Worm (Caenorhabditis elegans): Measurements from ENCODE around the gene BE0003N10.6.

The BE0003N10.6 gene

DNA sequence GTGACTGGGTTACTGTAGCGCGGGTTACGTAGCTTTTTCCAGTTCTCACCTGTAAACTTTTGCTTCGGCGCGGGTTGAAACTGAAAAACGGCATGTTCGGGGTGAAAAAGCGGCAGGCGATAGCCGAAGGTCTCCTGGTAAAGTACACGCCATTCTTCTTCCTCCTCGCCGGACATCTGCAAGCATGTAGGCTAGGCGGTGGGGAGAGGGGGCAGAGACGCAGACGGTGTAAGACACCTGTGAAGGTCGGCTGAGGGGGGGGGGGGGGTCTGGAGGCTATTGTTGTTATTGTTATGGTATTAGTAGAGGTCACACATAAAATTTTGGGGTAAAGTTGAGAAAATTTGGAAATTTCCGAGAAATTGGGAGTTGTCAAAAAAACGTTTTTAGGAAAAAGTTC lies 6.8 kb downstream of the BE0003N10.6 start, which contains the start of gene fbxo-11.2:
TSS of gene fbxo-11.2 (minus strand) at position 176 of the 400 bp plus-strand sequence.
- peak; percentile 88 for TF ChIP-seq zfh-2 (GFP tag; conservative IDR thresholded peaks at IDR 0.05)
- no peak for TF ChIP-seq ztf-26 (tag; optimal IDR thresholded peaks at IDR 0.05)
- no peak for TF ChIP-seq ztf-25 (GFP tag; IDR thresholded peaks at IDR 0.05)
- no peak for TF ChIP-seq lag-1 (GFP tag; IDR thresholded peaks at IDR 0.05)
- no peak for TF ChIP-seq mxl-1 (tag; optimal IDR thresholded peaks at IDR 0.05)
- no peak for TF ChIP-seq egl-18 (GFP tag; IDR thresholded peaks at IDR 0.05)
- TF ChIP-seq mcd-1 (GFP tag; IDR thresholded peaks at IDR 0.05) = 0 out of 2 replicates have a peak, but pooled peaks have one; percentile 21
- TF ChIP-seq hsf-1 (GFP tag; IDR thresholded peaks at IDR 0.05) = no peak
- peak; percentile 80; the same call in 1 of the 2 replicates for TF ChIP-seq egrh-3 (GFP tag; IDR thresholded peaks at IDR 0.05)
- TF ChIP-seq snpc-4 (GFP tag; optimal IDR thresholded peaks at IDR 0.05) = no peak
- TF ChIP-seq snpc-4 (tag; optimal IDR thresholded peaks at IDR 0.05) = no peak
- no peak for TF ChIP-seq T26A5.8 (tag; optimal IDR thresholded peaks at IDR 0.05)
- no peak for TF ChIP-seq cebp-1 (GFP tag; IDR thresholded peaks at IDR 0.05)
- peak; percentile 9 for TF ChIP-seq cebp-1 (tag; optimal IDR thresholded peaks at IDR 0.05)
- TF ChIP-seq dox-1 (GFP tag; IDR thresholded peaks at IDR 0.05) = no peak
- no peak for TF ChIP-seq ama-1 (optimal IDR thresholded peaks at IDR 0.05)
- no peak for TF ChIP-seq ama-1 (GFP tag; optimal IDR thresholded peaks at IDR 0.05)
- peak; percentile 34; the same call in 1 of the 2 replicates for TF ChIP-seq hmg-1.2 (GFP tag; IDR thresholded peaks at IDR 0.05)
- TF ChIP-seq hmg-20 (GFP tag; IDR thresholded peaks at IDR 0.05) = no peak
- no peak for TF ChIP-seq ztf-18 (tag; optimal IDR thresholded peaks at IDR 0.05)
- no peak for TF ChIP-seq akir-1 (GFP tag; optimal IDR thresholded peaks at IDR 0.05)
- no peak for TF ChIP-seq Y79H2A.3 (GFP tag; conservative IDR thresholded peaks at IDR 0.05)
- TF ChIP-seq dpff-1 (tag; optimal IDR thresholded peaks at IDR 0.05) = no peak

DNA sequence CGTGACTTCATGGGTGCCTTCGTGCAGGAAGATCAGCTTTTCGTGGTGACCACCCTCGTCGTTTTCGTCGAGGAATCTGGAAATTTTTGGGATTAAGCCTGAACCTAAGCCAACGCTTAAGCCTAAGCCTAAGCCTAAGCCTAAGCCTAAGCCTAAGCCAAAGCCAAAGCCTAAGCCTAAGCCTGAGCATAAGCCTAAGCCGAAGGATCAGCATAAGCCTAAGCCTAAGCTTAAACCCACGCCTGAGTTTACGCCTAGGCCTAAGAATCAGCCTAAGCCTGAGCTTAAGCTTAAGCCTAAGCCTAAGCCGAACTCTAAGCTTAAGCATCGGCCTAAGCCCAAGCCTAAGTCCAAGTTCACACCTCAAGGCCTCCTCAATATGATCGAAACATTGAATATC lies 7.6 kb downstream of the BE0003N10.6 start:
- TF ChIP-seq zfh-2 (GFP tag; conservative IDR thresholded peaks at IDR 0.05) (0 out of 2 replicates have a peak, but pooled peaks have one; percentile 21), K12H6.12 (tag; optimal IDR thresholded peaks at IDR 0.05) (no peak)

DNA sequence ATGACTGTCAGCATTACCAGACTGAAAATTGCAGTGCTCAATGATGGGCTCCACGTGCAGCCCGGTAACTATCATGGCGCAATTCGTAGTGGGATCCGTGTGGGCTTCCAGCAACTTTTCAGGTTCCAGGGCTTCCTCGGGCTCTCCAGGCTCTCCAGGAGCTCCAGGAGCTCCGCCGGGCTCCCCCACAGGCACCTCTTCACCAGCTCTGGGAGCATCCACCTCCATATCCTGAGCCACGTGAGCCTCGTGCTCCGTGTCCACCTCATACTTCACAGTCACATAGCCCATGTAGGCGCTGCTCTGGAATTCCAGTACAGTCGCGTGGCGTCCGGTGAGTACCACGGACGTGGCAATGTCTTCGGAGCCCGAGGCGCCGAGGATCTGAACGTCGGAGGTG lies 8.0 kb downstream of the BE0003N10.6 start:
- TF ChIP-seq zfh-2 (GFP tag; conservative IDR thresholded peaks at IDR 0.05) (peak; percentile 85), ZK185.1 (tag; optimal IDR thresholded peaks at IDR 0.05; ENCODE audit: poor library complexity, severe bottlenecking) (no peak), egrh-3 (GFP tag; IDR thresholded peaks at IDR 0.05) (peak; percentile 85), tbp1 (GFP tag; optimal IDR thresholded peaks at IDR 0.05) (no peak), ztf-18 (tag; optimal IDR thresholded peaks at IDR 0.05) (no peak)

DNA sequence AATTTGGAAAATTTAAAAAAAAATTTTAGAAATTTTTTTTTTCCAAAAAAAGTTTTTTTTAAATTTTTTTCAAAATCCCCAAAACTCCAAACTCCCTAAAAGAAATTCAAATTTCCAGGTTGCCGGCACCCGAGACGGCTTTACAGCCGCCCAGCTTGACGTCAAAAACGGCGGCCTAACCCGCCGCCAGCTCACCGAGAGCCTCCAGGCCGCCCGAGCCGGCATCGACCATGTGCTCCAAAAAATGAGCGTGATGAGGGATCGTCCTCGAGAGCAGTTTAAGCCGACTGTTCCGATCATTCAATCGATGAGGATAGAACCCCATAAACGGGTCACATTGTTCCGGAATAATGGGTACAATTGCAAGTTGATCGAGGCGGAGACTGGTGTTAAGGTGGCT lies 16.1 kb downstream of the BE0003N10.6 start:
- TF ChIP-seq zfh-2 (GFP tag; conservative IDR thresholded peaks at IDR 0.05) (peak; percentile 76), nhr-90 (tag; optimal IDR thresholded peaks at IDR 0.05) (no peak), sdz-38 (tag; optimal IDR thresholded peaks at IDR 0.05) (no peak), xnd-1 (tag; optimal IDR thresholded peaks at IDR 0.05) (no peak), ama-1 (optimal IDR thresholded peaks at IDR 0.05) (no peak), ama-1 (GFP tag; optimal IDR thresholded peaks at IDR 0.05) (no peak), egrh-3 (GFP tag; IDR thresholded peaks at IDR 0.05) (peak; percentile 45; the same call in 1 of the 2 replicates), ztf-28 (GFP tag; IDR thresholded peaks at IDR 0.05) (no peak), F55B11.4 (tag; optimal IDR thresholded peaks at IDR 0.05; ENCODE audit: borderline replicate concordance, insufficient read depth) (no peak), F37B4.10 (GFP tag; IDR thresholded peaks at IDR 0.05) (no peak), akir-1 (GFP tag; optimal IDR thresholded peaks at IDR 0.05) (no peak), pha-4 (tag; optimal IDR thresholded peaks at IDR 0.05) (no peak), unc-62 (GFP tag; optimal IDR thresholded peaks at IDR 0.05) (no peak), T07F8.4 (tag; optimal IDR thresholded peaks at IDR 0.05) (no peak), ztf-6 (GFP tag; IDR thresholded peaks at IDR 0.05) (no peak), ceh-79 (tag; optimal IDR thresholded peaks at IDR 0.05) (no peak)

Measured in whole organism, young adult.